Worm (Caenorhabditis elegans) whole organism, mixed stage, embryonic: Measurements from ENCODE around the gene fbxc-32.

Experiments used
- ceh-39 ChIP-seq: fragments of 150-350 bp; optimal IDR thresholded peaks from 2 replicates; lab custom pipeline; 2014; ENCODE audit warnings: missing biosample characterization, missing genetic modification characterization
- ces-1 ChIP-seq: fragments of 150-350 bp; optimal IDR thresholded peaks from 2 replicates; lab custom pipeline; 2014; ENCODE audit warnings: missing biosample characterization, missing genetic modification reagents, missing genetic modification characterization
- lsy-2 ChIP-seq: fragments of 150-350 bp; optimal IDR thresholded peaks from 2 replicates; lab custom pipeline; 2014; ENCODE audit warnings: missing biosample characterization, missing genetic modification characterization
- nhr-28 ChIP-seq: fragments of 150-350 bp; optimal IDR thresholded peaks from 2 replicates; lab custom pipeline; 2014; ENCODE audit warnings: missing biosample characterization, missing genetic modification characterization
- nhr-76 ChIP-seq: sonication (generic microtip); optimal IDR thresholded peaks from 2 replicates; lab custom pipeline; 2017; ENCODE audit warnings: missing biosample characterization, missing genetic modification characterization
- pha-4 ChIP-seq: fragments of 150-350 bp; optimal IDR thresholded peaks from 2 replicates; lab custom pipeline; 2018; ENCODE audit warnings: missing biosample characterization, missing genetic modification reagents, missing genetic modification characterization
- unc-39 ChIP-seq: fragments of 150-350 bp; optimal IDR thresholded peaks from 2 replicates; lab custom pipeline; 2014; ENCODE audit warnings: missing biosample characterization, missing genetic modification characterization

DNA sequence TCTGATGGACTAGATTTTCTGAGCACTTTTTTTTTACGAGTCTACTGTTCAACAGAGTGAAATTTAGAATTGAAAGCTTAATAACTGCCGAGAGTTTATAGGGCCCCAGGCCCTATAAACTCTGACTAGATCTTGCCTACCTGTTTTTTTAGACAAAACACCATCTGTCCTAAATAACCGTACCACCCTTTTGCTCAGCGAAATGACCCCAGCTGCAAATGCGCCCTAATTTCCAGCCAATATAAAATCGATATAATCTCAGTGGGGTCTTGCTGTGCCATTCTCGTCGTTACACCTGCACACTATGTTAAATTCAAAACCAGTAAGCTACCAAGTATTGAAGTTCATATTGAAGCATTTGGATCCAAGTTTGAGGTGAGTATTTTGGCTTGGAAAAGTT, 26.0 kb upstream of the fbxc-32 start, which contains the start of gene fbxc-14:
- TF ChIP-seq nhr-28 (tag; lab: Kevin White, UChicago): no peak
- TF ChIP-seq ces-1 (GFP tag; lab: Kevin White, UChicago): no peak
- TF ChIP-seq pha-4: no peak
- no peak for TF ChIP-seq ceh-39 (tag; lab: Kevin White, UChicago)
- no peak for TF ChIP-seq unc-39
- TF ChIP-seq nhr-76: no peak
- no peak for TF ChIP-seq lsy-2
